Fruit fly (Drosophila melanogaster) whole organism, embryonic: ENCODE results near the gene mtsh.

ENCODE experiments used
- ATbp ChIP-seq: fragments of 200-800 bp; sonication (Bioruptor generic); optimal IDR thresholded peaks from 2 replicates; lab custom pipeline; 2017; ENCODE audit warnings: missing biosample characterization, mild to moderate bottlenecking, missing genetic modification characterization, missing genetic modification reagents
- Atf3 ChIP-seq: fragments of 200-800 bp; sonication (Bioruptor generic); optimal IDR thresholded peaks from 3 replicates; lab custom pipeline; 2016; ENCODE audit warnings: missing biosample characterization, missing genetic modification characterization
- Bgb ChIP-seq: fragments of 200-800 bp; sonication (Bioruptor generic); IDR thresholded peaks from 2 replicates; pipeline ENCODE4 v1.3.6; 2022; ENCODE audit warnings: missing biosample characterization, missing genetic modification characterization; ENCODE audit not compliant: partially characterized antibody
- CG10147 ChIP-seq: fragments of 200-800 bp; sonication (Bioruptor generic); optimal IDR thresholded peaks from 2 replicates; lab custom pipeline; 2019; ENCODE audit warnings: missing biosample characterization, mild to moderate bottlenecking, missing genetic modification characterization, moderate library complexity
- CG10366 ChIP-seq: fragments of 200-800 bp; sonication (Bioruptor generic); IDR thresholded peaks from 2 replicates; pipeline ENCODE4 v1.3.6; 2022; ENCODE audit warnings: missing biosample characterization, missing genetic modification characterization
- CG11504 ChIP-seq: fragments of 200-800 bp; sonication (Bioruptor generic); optimal IDR thresholded peaks from 3 replicates; lab custom pipeline; 2019; ENCODE audit warnings: missing biosample characterization, mild to moderate bottlenecking, missing genetic modification characterization, moderate library complexity
- CG11696 ChIP-seq: fragments of 200-800 bp; sonication (Bioruptor generic); IDR thresholded peaks from 2 replicates; pipeline ENCODE4 v1.3.6; 2022; ENCODE audit warnings: missing biosample characterization, missing genetic modification characterization
- CG12391 ChIP-seq: fragments of 200-800 bp; sonication (Bioruptor generic); optimal IDR thresholded peaks from 3 replicates; lab custom pipeline; 2018; ENCODE audit warnings: missing biosample characterization, mild to moderate bottlenecking, missing genetic modification characterization, moderate library complexity
- CG12659 ChIP-seq: fragments of 200-800 bp; sonication (Bioruptor generic); optimal IDR thresholded peaks from 3 replicates; lab custom pipeline; 2017; ENCODE audit warnings: mild to moderate bottlenecking, missing biosample characterization, missing genetic modification reagents, missing genetic modification characterization
- CG14710 ChIP-seq: fragments of 200-800 bp; sonication (Bioruptor generic); optimal IDR thresholded peaks from 3 replicates; lab custom pipeline; 2019; ENCODE audit warnings: missing biosample characterization, mild to moderate bottlenecking, missing genetic modification characterization, moderate library complexity
- CG14860 ChIP-seq: fragments of 200-800 bp; sonication (Bioruptor generic); IDR thresholded peaks from 3 replicates; pipeline ENCODE4 v1.3.6; 2022; ENCODE audit warnings: missing biosample characterization, missing genetic modification characterization; ENCODE audit not compliant: partially characterized antibody
- CG18619 ChIP-seq: fragments of 200-800 bp; sonication (Bioruptor generic); optimal IDR thresholded peaks from 3 replicates; lab custom pipeline; 2017; ENCODE audit warnings: missing biosample characterization, mild to moderate bottlenecking, missing genetic modification characterization
- CG2116 ChIP-seq: fragments of 200-800 bp; sonication (Bioruptor generic); optimal IDR thresholded peaks from 3 replicates; lab custom pipeline; 2018; ENCODE audit warnings: missing biosample characterization, mild to moderate bottlenecking, missing genetic modification characterization
- CG31224 ChIP-seq: fragments of 200-800 bp; sonication (Bioruptor generic); IDR thresholded peaks from 2 replicates; pipeline ENCODE4 v1.3.6; 2022; ENCODE audit warnings: missing biosample characterization, missing genetic modification characterization
- CG31441 ChIP-seq: fragments of 200-800 bp; sonication (Bioruptor generic); IDR thresholded peaks from 2 replicates; pipeline ENCODE4 v1.3.6; 2022; ENCODE audit warnings: missing biosample characterization, missing genetic modification characterization
- CG3838 ChIP-seq: fragments of 200-800 bp; sonication (Bioruptor generic); optimal IDR thresholded peaks from 3 replicates; lab custom pipeline; 2016; ENCODE audit warnings: missing biosample characterization, missing genetic modification characterization
- CG4617 ChIP-seq: fragments of 200-800 bp; sonication (Bioruptor generic); optimal IDR thresholded peaks from 3 replicates; lab custom pipeline; 2016; ENCODE audit warnings: missing biosample characterization, missing genetic modification characterization, borderline replicate concordance
- CG7271 ChIP-seq: fragments of 200-800 bp; sonication (Bioruptor generic); optimal IDR thresholded peaks from 2 replicates; lab custom pipeline; 2018; ENCODE audit warnings: missing biosample characterization, mild to moderate bottlenecking, missing genetic modification characterization, moderate library complexity
- CG8359 ChIP-seq: fragments of 200-800 bp; sonication (Bioruptor generic); optimal IDR thresholded peaks from 2 replicates; lab custom pipeline; 2017; ENCODE audit warnings: missing biosample characterization, mild to moderate bottlenecking, missing genetic modification characterization, borderline replicate concordance
- CG9437 ChIP-seq: fragments of 200-800 bp; sonication (Bioruptor generic); optimal IDR thresholded peaks from 2 replicates; lab custom pipeline; 2018; ENCODE audit warnings: missing biosample characterization, mild to moderate bottlenecking, missing genetic modification characterization
- CG9876 ChIP-seq: fragments of 200-800 bp; sonication (Bioruptor generic); optimal IDR thresholded peaks from 2 replicates; lab custom pipeline; 2016; ENCODE audit warnings: missing biosample characterization, missing genetic modification characterization
- CHES-1-like ChIP-seq: fragments of 200-800 bp; sonication (Bioruptor generic); optimal IDR thresholded peaks from 2 replicates; lab custom pipeline; 2016; ENCODE audit warnings: missing biosample characterization, missing genetic modification characterization
- Drgx ChIP-seq: fragments of 200-800 bp; sonication (Bioruptor generic); IDR thresholded peaks from 2 replicates; pipeline ENCODE4 v1.3.6; 2022; ENCODE audit warnings: missing biosample characterization, missing genetic modification characterization
- Fer1 ChIP-seq: fragments of 200-800 bp; sonication (Bioruptor generic); optimal IDR thresholded peaks from 2 replicates; lab custom pipeline; 2017; ENCODE audit warnings: missing biosample characterization, mild to moderate bottlenecking, missing genetic modification characterization
- Hr39 ChIP-seq: fragments of >200 bp; optimal IDR thresholded peaks from 2 replicates; lab custom pipeline; 2017
- MESR4 ChIP-seq: fragments of 200-800 bp; sonication (Bioruptor generic); optimal IDR thresholded peaks from 2 replicates; lab custom pipeline; 2018; ENCODE audit warnings: missing biosample characterization, mild to moderate bottlenecking, missing genetic modification characterization, moderate library complexity
- Meics ChIP-seq: fragments of 200-800 bp; sonication (Bioruptor generic); optimal IDR thresholded peaks from 2 replicates; lab custom pipeline; 2017; ENCODE audit warnings: missing biosample characterization, mild to moderate bottlenecking, missing genetic modification characterization
- Ravus ChIP-seq: fragments of 200-800 bp; sonication (Bioruptor generic); IDR thresholded peaks from 2 replicates; pipeline ENCODE4 v1.3.6; 2022; ENCODE audit warnings: missing biosample characterization, missing genetic modification characterization
- Sox100B ChIP-seq: fragments of 200-800 bp; sonication (Bioruptor generic); optimal IDR thresholded peaks from 3 replicates; lab custom pipeline; 2018; ENCODE audit warnings: missing biosample characterization, mild to moderate bottlenecking, missing genetic modification characterization
- Stat92E ChIP-seq, 3 experiments: fragments of >200 bp in 2 of 3; fragments of 200-800 bp in 1 of 3; sonication (Bioruptor generic) in 1 of 3; optimal IDR thresholded peaks; 2 replicates each; lab custom pipeline; 2017 to 2019; ENCODE audit warnings: missing biosample characterization in 3 of 3, missing genetic modification characterization in 3 of 3, mild to moderate bottlenecking in 1 of 3, moderate library complexity in 1 of 3
- ash1 ChIP-seq: fragments of 200-800 bp; sonication (Bioruptor generic); optimal IDR thresholded peaks from 2 replicates; lab custom pipeline; 2018; ENCODE audit warnings: missing biosample characterization, mild to moderate bottlenecking, missing genetic modification characterization
- bbx ChIP-seq: fragments of 200-800 bp; sonication (Bioruptor generic); IDR thresholded peaks from 2 replicates; pipeline ENCODE4 v1.3.6; 2022; ENCODE audit warnings: missing biosample characterization, missing genetic modification characterization; ENCODE audit not compliant: partially characterized antibody
- bcd ChIP-seq: fragments of 200-800 bp; sonication (Bioruptor generic); optimal IDR thresholded peaks from 2 replicates; lab custom pipeline; 2017; ENCODE audit warnings: missing biosample characterization, mild to moderate bottlenecking, missing genetic modification characterization
- cato ChIP-seq: fragments of 200-800 bp; sonication (Bioruptor generic); optimal IDR thresholded peaks from 2 replicates; lab custom pipeline; 2016; ENCODE audit warnings: missing biosample characterization, missing genetic modification characterization, borderline replicate concordance
- caup ChIP-seq: fragments of 200-800 bp; sonication (Bioruptor generic); optimal IDR thresholded peaks from 3 replicates; lab custom pipeline; 2017; ENCODE audit warnings: missing biosample characterization, mild to moderate bottlenecking, missing genetic modification characterization, moderate library complexity; ENCODE audit not compliant: severe bottlenecking
- cg ChIP-seq: fragments of 200-800 bp; sonication (Bioruptor generic); optimal IDR thresholded peaks from 3 replicates; lab custom pipeline; 2019; ENCODE audit warnings: missing biosample characterization, mild to moderate bottlenecking, missing genetic modification characterization, moderate library complexity
- chinmo ChIP-seq: fragments of 200-800 bp; sonication (Bioruptor generic); IDR thresholded peaks from 4 replicates; pipeline ENCODE4 v1.3.6; 2022; ENCODE audit warnings: missing biosample characterization, missing genetic modification characterization; ENCODE audit not compliant: partially characterized antibody
- dysf ChIP-seq: fragments of 200-800 bp; sonication (Bioruptor generic); IDR thresholded peaks from 3 replicates; pipeline ENCODE4 v1.3.6; 2022; ENCODE audit warnings: missing biosample characterization, missing genetic modification characterization
- eve ChIP-seq, 2 experiments: fragments of >200 bp; optimal IDR thresholded peaks; 2 replicates each; lab custom pipeline; 2017; ENCODE audit warnings: missing biosample characterization in 2 of 2, missing genetic modification characterization in 2 of 2
- fu2 ChIP-seq: fragments of 200-800 bp; sonication (Bioruptor generic); optimal IDR thresholded peaks from 2 replicates; lab custom pipeline; 2016; ENCODE audit warnings: missing biosample characterization, missing genetic modification characterization
- nerfin-1 ChIP-seq: fragments of 200-800 bp; sonication (Bioruptor generic); optimal IDR thresholded peaks from 3 replicates; lab custom pipeline; 2019; ENCODE audit warnings: missing biosample characterization, mild to moderate bottlenecking, missing genetic modification characterization, moderate library complexity
- nmo ChIP-seq: fragments of 200-800 bp; sonication (Bioruptor generic); optimal IDR thresholded peaks from 2 replicates; lab custom pipeline; 2018; ENCODE audit warnings: missing biosample characterization, mild to moderate bottlenecking, missing genetic modification characterization, moderate library complexity
- pnt ChIP-seq: fragments of 200-800 bp; sonication (Bioruptor generic); optimal IDR thresholded peaks from 3 replicates; lab custom pipeline; 2016; ENCODE audit warnings: missing biosample characterization, missing genetic modification characterization
- rib ChIP-seq: fragments of 200-800 bp; sonication (Bioruptor generic); IDR thresholded peaks from 2 replicates; pipeline ENCODE4 v1.3.6; 2022; ENCODE audit warnings: missing biosample characterization, missing genetic modification characterization
- schlank ChIP-seq: fragments of 200-800 bp; sonication (Bioruptor generic); optimal IDR thresholded peaks from 2 replicates; lab custom pipeline; 2018; ENCODE audit warnings: missing biosample characterization, mild to moderate bottlenecking, missing genetic modification characterization
- slou ChIP-seq: fragments of 200-800 bp; sonication (Bioruptor generic); optimal IDR thresholded peaks from 3 replicates; lab custom pipeline; 2016; ENCODE audit warnings: missing biosample characterization, missing genetic modification characterization
- vvl ChIP-seq: fragments of 200-800 bp; sonication (Bioruptor generic); IDR thresholded peaks from 2 replicates; pipeline ENCODE4 v1.3.6; 2022; ENCODE audit warnings: missing biosample characterization, missing genetic modification characterization
- zf30C ChIP-seq: fragments of 200-800 bp; sonication (Bioruptor generic); optimal IDR thresholded peaks from 3 replicates; lab custom pipeline; 2018; ENCODE audit warnings: missing biosample characterization, mild to moderate bottlenecking, missing genetic modification characterization

mtsh gene

dm6 chr2L:8302766-8303479 is 16.8 kb downstream of the mtsh start, which contains the start of the genes wol and Scgalpha (continued):
- TF ChIP-seq CG8359 (GFP tag; lab: Kevin White, UChicago), result no peak
- TF ChIP-seq Hr39 (lab: Kevin White, UChicago), result no peak
- no peak for TF ChIP-seq Fer1 (GFP tag; lab: Kevin White, UChicago)
- peak; percentile 8 for TF ChIP-seq CG14710 (tag; lab: Kevin White, UChicago)
- peak in 1 of 3 experiments; percentile 97 for TF ChIP-seq Stat92E (GFP tag; optimal IDR thresholded peaks at IDR 0.05; lab: Kevin White, UChicago)
- TF ChIP-seq bbx, result peak; percentile 66
- TF ChIP-seq CG9876, result no peak
- TF ChIP-seq bcd (GFP tag; lab: Kevin White, UChicago), result no peak
- TF ChIP-seq chinmo, result peak; percentile 58; the same call in 1 of the 4 replicates
- TF ChIP-seq CG2116, result peak; percentile 57
- TF ChIP-seq CG3838, result no peak
- TF ChIP-seq ash1 (GFP tag; lab: Kevin White, UChicago), result no peak
- no peak for TF ChIP-seq CG31224
- no peak for TF ChIP-seq CHES-1-like (GFP tag; lab: Kevin White, UChicago)
- TF ChIP-seq CG10147, result no peak
- TF ChIP-seq Atf3, result no peak
- TF ChIP-seq caup (GFP tag; lab: Kevin White, UChicago), result no peak
- no peak for TF ChIP-seq fu2
- TF ChIP-seq Sox100B, result no peak
- TF ChIP-seq nmo (GFP tag; lab: Kevin White, UChicago), result peak; percentile 34
- TF ChIP-seq CG11504, result no peak
- no peak for TF ChIP-seq CG9437 (GFP tag; lab: Kevin White, UChicago)
- peak; percentile 81 for TF ChIP-seq nerfin-1
- no peak for TF ChIP-seq CG18619
- no peak for TF ChIP-seq cato (GFP tag; lab: Kevin White, UChicago)
- no peak for TF ChIP-seq ATbp
- TF ChIP-seq zf30C (GFP tag; lab: Kevin White, UChicago), result no peak
- TF ChIP-seq cg (GFP tag; lab: Kevin White, UChicago), result no peak
- TF ChIP-seq CG11696 (GFP tag; lab: Robert Waterston, UW), result no peak; the same call in 1 of the 2 replicates
- TF ChIP-seq CG7271 (tag; lab: Kevin White, UChicago), result no peak
- no peak for TF ChIP-seq Drgx (GFP tag; lab: Robert Waterston, UW)
- TF ChIP-seq rib (GFP tag; lab: Robert Waterston, UW), result no peak
- TF ChIP-seq CG14860 (GFP tag; lab: Robert Waterston, UW), result 0 out of 3 replicates have a peak, but pooled peaks have one; percentile 41
- TF ChIP-seq MESR4 (GFP tag; lab: Kevin White, UChicago), result peak; percentile 66
- peak; percentile 74 for TF ChIP-seq Bgb
- TF ChIP-seq schlank (tag; lab: Kevin White, UChicago), result no peak
- TF ChIP-seq pnt (GFP tag; lab: Kevin White, UChicago), result no peak
- TF ChIP-seq slou (GFP tag; lab: Kevin White, UChicago), result no peak
- no peak for TF ChIP-seq CG10366 (GFP tag; lab: Robert Waterston, UW)
- TF ChIP-seq eve (GFP tag; optimal IDR thresholded peaks at IDR 0.05; lab: Kevin White, UChicago), result no peak
- peak; percentile 25; the same call in 1 of the 2 replicates for TF ChIP-seq vvl (GFP tag; lab: Robert Waterston, UW)
- no peak for TF ChIP-seq dysf (GFP tag; lab: Robert Waterston, UW)
- TF ChIP-seq CG4617 (GFP tag; lab: Kevin White, UChicago), result no peak
- no peak for TF ChIP-seq CG12391
- peak; percentile 46; the same call in 1 of the 2 replicates for TF ChIP-seq CG31441
- no peak for TF ChIP-seq Ravus
- TF ChIP-seq Meics (GFP tag; lab: Kevin White, UChicago), result no peak
- TF ChIP-seq CG12659 (GFP tag; lab: Kevin White, UChicago), result peak; percentile 52
